Fruit fly (Drosophila melanogaster): ENCODE data around the gene CG3726.

The CG3726 gene

DNA sequence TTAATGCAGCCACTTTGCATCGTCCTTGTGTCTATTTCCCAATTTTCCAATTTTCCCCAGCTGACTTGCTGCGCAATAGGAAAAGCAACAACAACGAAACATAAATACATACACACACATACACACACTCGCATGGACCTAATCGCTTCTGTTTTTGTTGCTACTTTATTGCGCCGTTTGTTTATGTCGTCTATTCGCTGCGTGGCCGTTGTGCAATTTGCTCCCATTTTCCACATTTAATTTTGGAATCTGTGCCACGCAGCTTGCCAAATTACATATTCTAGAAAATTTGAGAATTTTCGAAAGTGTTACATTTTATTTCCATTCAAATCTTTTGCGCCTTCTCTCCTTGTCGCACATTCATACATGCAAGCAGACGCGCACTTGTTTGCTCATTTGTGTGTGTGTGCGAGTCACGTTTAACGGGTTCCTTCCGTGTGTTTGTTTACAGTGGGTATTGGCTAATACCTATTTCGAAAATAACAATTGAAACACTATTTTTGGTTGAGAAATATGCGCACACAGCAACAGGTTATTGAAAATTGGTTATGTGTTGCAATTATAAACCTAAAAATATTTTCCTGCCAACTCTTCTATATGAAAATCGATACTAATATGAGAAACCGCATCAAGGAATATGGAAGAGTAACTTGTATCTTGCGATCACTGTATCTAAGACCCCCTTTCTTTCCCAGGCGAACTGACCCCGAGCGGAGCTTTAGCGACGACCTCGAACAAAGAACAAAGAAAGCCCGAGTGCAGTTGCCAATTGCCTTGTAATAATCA, 36.6 kb upstream of the CG3726 start (continued):
- TF ChIP-seq dac (GFP tag; optimal IDR thresholded peaks at IDR 0.05) (peak; percentile 58), CG34406 (GFP tag; optimal IDR thresholded peaks at IDR 0.05) (peak; percentile 70), CG4318 (GFP tag; optimal IDR thresholded peaks at IDR 0.05) (no peak), CG7368 (GFP tag; optimal IDR thresholded peaks at IDR 0.05) (peak; percentile 83), acj6 (GFP tag; optimal IDR thresholded peaks at IDR 0.05) (peak; percentile 80), Eip93F (GFP tag; optimal IDR thresholded peaks at IDR 0.05) (no peak), CG6854 (GFP tag; optimal IDR thresholded peaks at IDR 0.05) (peak; percentile 70), Hr4 (GFP tag; optimal IDR thresholded peaks at IDR 0.05) (peak; percentile 70), Sox15 (GFP tag; optimal IDR thresholded peaks at IDR 0.05) (peak; percentile 49), dsx (GFP tag; optimal IDR thresholded peaks at IDR 0.05; ENCODE audit: poor library complexity, severe bottlenecking) (peak; percentile 73), CG10669 (GFP tag; optimal IDR thresholded peaks at IDR 0.05) (peak; percentile 81), CG16779 (tag; optimal IDR thresholded peaks at IDR 0.05) (peak; percentile 58), Ets21C (GFP tag; optimal IDR thresholded peaks at IDR 0.05) (peak; percentile 78), CG8632 (GFP tag; optimal IDR thresholded peaks at IDR 0.05) (peak; percentile 75), CG32006 (GFP tag; optimal IDR thresholded peaks at IDR 0.05) (peak; percentile 84), CG11294 (GFP tag; IDR thresholded peaks at IDR 0.05) (peak; percentile 63), CG8119 (GFP tag; IDR thresholded peaks at IDR 0.05) (peak; percentile 86), CG9139 (GFP tag; optimal IDR thresholded peaks at IDR 0.05) (peak; percentile 52)

dm6 chrX:5883394-5883793, 33.5 kb upstream of the CG3726 start:
- TF ChIP-seq svp (GFP tag) = peak; percentile 28
- TF ChIP-seq CG4318 (GFP tag; optimal IDR thresholded peaks at IDR 0.05) = no peak
- TF ChIP-seq Met (GFP tag; optimal IDR thresholded peaks at IDR 0.05) = peak; percentile 27
- peak; percentile 32 for TF ChIP-seq Sox14 (GFP tag; optimal IDR thresholded peaks at IDR 0.05)
- TF ChIP-seq salr (GFP tag; optimal IDR thresholded peaks at IDR 0.05) = no peak
- TF ChIP-seq pdm3 (GFP tag; optimal IDR thresholded peaks at IDR 0.05) = peak; percentile 22
- no peak for TF ChIP-seq eg (GFP tag; IDR thresholded peaks at IDR 0.05)
- no peak for TF ChIP-seq net (GFP tag; optimal IDR thresholded peaks at IDR 0.05)
- peak; percentile 57 for TF ChIP-seq Eip78C (GFP tag)
- peak; percentile 21 for TF ChIP-seq CG6808 (GFP tag; optimal IDR thresholded peaks at IDR 0.05)
- no peak for TF ChIP-seq Hr4 (GFP tag; optimal IDR thresholded peaks at IDR 0.05)
- TF ChIP-seq CG31627 (GFP tag; optimal IDR thresholded peaks at IDR 0.05) = peak; percentile 50
- TF ChIP-seq dsx (GFP tag; optimal IDR thresholded peaks at IDR 0.05; ENCODE audit: poor library complexity, severe bottlenecking) = no peak
- peak; percentile 31 for TF ChIP-seq esn (GFP tag; optimal IDR thresholded peaks at IDR 0.05)
- TF ChIP-seq Eip75B (GFP tag; optimal IDR thresholded peaks at IDR 0.05) = peak; percentile 9
- TF ChIP-seq acj6 (GFP tag; optimal IDR thresholded peaks at IDR 0.05) = peak; percentile 8
- no peak for TF ChIP-seq Eip93F (GFP tag; optimal IDR thresholded peaks at IDR 0.05)
- TF ChIP-seq Hr39 (GFP tag; optimal IDR thresholded peaks at IDR 0.05) = peak; percentile 45
- TF ChIP-seq CG3032 (tag; optimal IDR thresholded peaks at IDR 0.05) = peak; percentile 14
- TF ChIP-seq vri (GFP tag; optimal IDR thresholded peaks at IDR 0.05) = peak; percentile 19
- TF ChIP-seq Sox102F (GFP tag; optimal IDR thresholded peaks at IDR 0.05) = peak; percentile 9
- peak; percentile 55 for TF ChIP-seq cyc (GFP tag; optimal IDR thresholded peaks at IDR 0.05)
- peak; percentile 42 for TF ChIP-seq lz (GFP tag; optimal IDR thresholded peaks at IDR 0.05)

- no peak for TF ChIP-seq fkh (GFP tag; optimal IDR thresholded peaks at IDR 0.05)
- TF ChIP-seq cyc (GFP tag; optimal IDR thresholded peaks at IDR 0.05) = no peak
- no peak for TF ChIP-seq acj6 (GFP tag; optimal IDR thresholded peaks at IDR 0.05)
- TF ChIP-seq CG8632 (GFP tag; optimal IDR thresholded peaks at IDR 0.05) = no peak
- no peak for TF ChIP-seq CG11762 (GFP tag; optimal IDR thresholded peaks at IDR 0.05; ENCODE audit: insufficient read depth)
- TF ChIP-seq CG10631 (GFP tag; optimal IDR thresholded peaks at IDR 0.05) = no peak
- TF ChIP-seq vri (GFP tag; optimal IDR thresholded peaks at IDR 0.05) = peak; percentile 81
These were observed 32.6 kb upstream of the CG3726 start for dm6 chrX:5884294-5884693.

Measured in whole organism, prepupa.